Worm (Caenorhabditis elegans): ENCODE data around the gene R08A2.9.

R08A2.9 gene

ce11 chrV:14734187-14734765 lies 26.2 kb downstream of the R08A2.9 start, which contains the start of gene unc-61:
unc-61 (minus strand) TSS chrV:14734237.
- TF ChIP-seq F23B12.7 (tag; optimal IDR thresholded peaks at IDR 0.05; ENCODE audit: insufficient read depth), result no peak
- TF ChIP-seq F57A8.1 (GFP tag; optimal IDR thresholded peaks at IDR 0.05), result no peak
- TF ChIP-seq hlh-12 (tag; optimal IDR thresholded peaks at IDR 0.05), result no peak
- TF ChIP-seq B0336.3 (GFP tag; IDR thresholded peaks at IDR 0.05), result no peak
- no peak for TF ChIP-seq mxl-1 (tag; optimal IDR thresholded peaks at IDR 0.05)
- no peak for TF ChIP-seq F52B5.7 (tag; optimal IDR thresholded peaks at IDR 0.05)
- no peak for TF ChIP-seq ceh-91 (GFP tag; IDR thresholded peaks at IDR 0.05)
- TF ChIP-seq F10E7.11 (tag; optimal IDR thresholded peaks at IDR 0.05), result no peak
- TF ChIP-seq lin-54 (GFP tag; optimal IDR thresholded peaks at IDR 0.05), result peak; percentile 35
- TF ChIP-seq egl-18 (GFP tag; IDR thresholded peaks at IDR 0.05), result no peak
- TF ChIP-seq snpc-1.1 (tag; optimal IDR thresholded peaks at IDR 0.05; ENCODE audit: insufficient read depth), result no peak
- no peak for TF ChIP-seq hmg-1.2 (GFP tag; IDR thresholded peaks at IDR 0.05)
- TF ChIP-seq bed-1 (GFP tag; IDR thresholded peaks at IDR 0.05), result no peak
- no peak for TF ChIP-seq attf-6 (GFP tag; IDR thresholded peaks at IDR 0.05)
- no peak; the same call in 1 of the 2 replicates for TF ChIP-seq madf-6 (GFP tag; IDR thresholded peaks at IDR 0.05)
- no peak for TF ChIP-seq repo-1 (tag; optimal IDR thresholded peaks at IDR 0.05)
- no peak for TF ChIP-seq hlh-26 (GFP tag; conservative IDR thresholded peaks at IDR 0.05)
- TF ChIP-seq B0019.2 (GFP tag; conservative IDR thresholded peaks at IDR 0.05), result no peak
- no peak for TF ChIP-seq snpc-4 (GFP tag; optimal IDR thresholded peaks at IDR 0.05)
- TF ChIP-seq snpc-4 (tag; optimal IDR thresholded peaks at IDR 0.05), result no peak
- no peak for TF ChIP-seq cebp-1 (GFP tag; IDR thresholded peaks at IDR 0.05)
- no peak for TF ChIP-seq cebp-1 (tag; optimal IDR thresholded peaks at IDR 0.05)
- no peak for TF ChIP-seq F37B4.10 (GFP tag; IDR thresholded peaks at IDR 0.05)
- TF ChIP-seq F22D6.2 (tag; optimal IDR thresholded peaks at IDR 0.05), result no peak
- TF ChIP-seq F49E8.2 (tag; optimal IDR thresholded peaks at IDR 0.05; ENCODE audit: insufficient read depth), result no peak
- no peak for TF ChIP-seq ekl-4 (GFP tag; IDR thresholded peaks at IDR 0.05)
- no peak for TF ChIP-seq ama-1 (optimal IDR thresholded peaks at IDR 0.05)
- no peak for TF ChIP-seq ama-1 (GFP tag; optimal IDR thresholded peaks at IDR 0.05)
- TF ChIP-seq nhr-80 (tag; optimal IDR thresholded peaks at IDR 0.05), result no peak
- TF ChIP-seq lsl-1 (GFP tag; optimal IDR thresholded peaks at IDR 0.05), result peak; percentile 22
- no peak for TF ChIP-seq tbx-9 (tag; optimal IDR thresholded peaks at IDR 0.05; ENCODE audit: borderline replicate concordance)
- no peak for TF ChIP-seq madf-8 (GFP tag; conservative IDR thresholded peaks at IDR 0.05)
- no peak for TF ChIP-seq lir-1 (GFP tag; conservative IDR thresholded peaks at IDR 0.05)
- TF ChIP-seq rec-8 (tag; optimal IDR thresholded peaks at IDR 0.05), result no peak
- TF ChIP-seq snpc-3.4 (tag; optimal IDR thresholded peaks at IDR 0.05), result peak; percentile 5
- no peak for TF ChIP-seq him-1 (tag; optimal IDR thresholded peaks at IDR 0.05)
- TF ChIP-seq rcor-1 (GFP tag; IDR thresholded peaks at IDR 0.05), result no peak
- TF ChIP-seq atf-7 (tag; optimal IDR thresholded peaks at IDR 0.05), result no peak
- TF ChIP-seq nhr-179 (tag; optimal IDR thresholded peaks at IDR 0.05), result no peak
- TF ChIP-seq efl-1 (GFP tag; optimal IDR thresholded peaks at IDR 0.05), result peak; percentile 78
- TF ChIP-seq nhr-90 (tag; optimal IDR thresholded peaks at IDR 0.05), result no peak
- TF ChIP-seq rpc-1 (optimal IDR thresholded peaks at IDR 0.05), result no peak
- TF ChIP-seq rpc-1 (tag; optimal IDR thresholded peaks at IDR 0.05), result no peak
- peak in 1 of 3 experiments; percentile 72 for TF ChIP-seq lin-35 (GFP tag; optimal IDR thresholded peaks at IDR 0.05)
- no peak for TF ChIP-seq B0035.1 (tag; optimal IDR thresholded peaks at IDR 0.05)
- no peak for TF ChIP-seq nhr-120 (GFP tag; IDR thresholded peaks at IDR 0.05)
- no peak for TF ChIP-seq ztf-6 (GFP tag; IDR thresholded peaks at IDR 0.05)
- no peak for TF ChIP-seq pha-4 (tag; optimal IDR thresholded peaks at IDR 0.05)
- no peak for TF ChIP-seq T26A5.8 (tag; optimal IDR thresholded peaks at IDR 0.05)
- peak; percentile 41 for TF ChIP-seq dpl-1 (GFP tag; optimal IDR thresholded peaks at IDR 0.05)
